Fruit fly (Drosophila melanogaster): ENCODE results near the gene thw.

dm6 chr3R:7186242-7187092 is 37.7 kb upstream of the thw start, which contains the start of the genes CG10055 and lap:
- TF ChIP-seq EcR (GFP tag; optimal IDR thresholded peaks at IDR 0.05) (no peak), Dll (optimal IDR thresholded peaks at IDR 0.05) (no peak), usp (GFP tag; optimal IDR thresholded peaks at IDR 0.05) (no peak), psq (optimal IDR thresholded peaks at IDR 0.05) (no peak), CG8478 (optimal IDR thresholded peaks at IDR 0.05) (no peak)
